Fruit fly (Drosophila melanogaster): ENCODE data around the gene alphaTub67C.

alphaTub67C gene

DNA sequence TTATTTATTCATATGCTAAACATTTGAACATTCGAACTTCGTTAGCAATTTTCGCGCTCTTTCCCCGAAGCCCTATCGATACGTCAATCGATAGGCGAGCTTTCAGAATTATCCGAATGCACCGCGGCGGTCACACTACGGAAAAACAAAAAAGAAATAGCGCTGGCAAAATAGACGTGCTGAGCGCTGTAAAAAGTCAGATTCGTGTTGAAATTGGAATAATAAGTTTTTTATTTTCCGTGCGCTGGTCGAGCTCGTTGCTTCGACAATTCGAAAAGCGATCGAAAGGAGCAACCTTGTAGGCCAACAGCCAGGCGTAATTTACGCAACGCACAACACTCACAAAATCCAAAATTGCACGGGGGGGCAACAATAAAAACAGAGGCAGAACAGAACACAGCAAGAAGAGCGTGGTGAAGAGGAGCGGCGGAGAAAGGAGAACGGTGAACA, 17.1 kb downstream of the alphaTub67C start, which contains the start of gene Ubc4 (continued):
- TF ChIP-seq CG8119 (GFP tag; IDR thresholded peaks at IDR 0.05): peak; percentile 36; the same call in 1 of the 3 replicates

dm6 chr3L:9703495-9703894, 22.4 kb downstream of the alphaTub67C start, which contains the start of gene CG6761:
CG6761 (minus strand) TSS chr3L:9703595.
- TF ChIP-seq CG32006 (GFP tag; optimal IDR thresholded peaks at IDR 0.05): no peak
- no peak for TF ChIP-seq Hr4 (GFP tag; optimal IDR thresholded peaks at IDR 0.05)
- TF ChIP-seq CG3032 (tag; optimal IDR thresholded peaks at IDR 0.05): no peak
- TF ChIP-seq CG11294 (GFP tag; IDR thresholded peaks at IDR 0.05): no peak
- TF ChIP-seq CG8319 (GFP tag; optimal IDR thresholded peaks at IDR 0.05): no peak
- no peak for TF ChIP-seq OdsH (GFP tag; optimal IDR thresholded peaks at IDR 0.05)
- no peak for TF ChIP-seq CG6854 (GFP tag; optimal IDR thresholded peaks at IDR 0.05)
- TF ChIP-seq net (GFP tag; optimal IDR thresholded peaks at IDR 0.05): no peak
- no peak for TF ChIP-seq Ets96B (tag; optimal IDR thresholded peaks at IDR 0.05)
- TF ChIP-seq CG8119 (GFP tag; IDR thresholded peaks at IDR 0.05): no peak
- no peak for TF ChIP-seq CG15336 (GFP tag; IDR thresholded peaks at IDR 0.05)
- TF ChIP-seq Sox15 (GFP tag; optimal IDR thresholded peaks at IDR 0.05): no peak
- no peak for TF ChIP-seq dsx (GFP tag; optimal IDR thresholded peaks at IDR 0.05; ENCODE audit: poor library complexity, severe bottlenecking)
- no peak for TF ChIP-seq Hr39 (GFP tag; optimal IDR thresholded peaks at IDR 0.05)
- TF ChIP-seq CG9139 (GFP tag; optimal IDR thresholded peaks at IDR 0.05): no peak
- TF ChIP-seq spab (GFP tag; optimal IDR thresholded peaks at IDR 0.05): no peak
- no peak for TF ChIP-seq Eip78C (GFP tag)

DNA sequence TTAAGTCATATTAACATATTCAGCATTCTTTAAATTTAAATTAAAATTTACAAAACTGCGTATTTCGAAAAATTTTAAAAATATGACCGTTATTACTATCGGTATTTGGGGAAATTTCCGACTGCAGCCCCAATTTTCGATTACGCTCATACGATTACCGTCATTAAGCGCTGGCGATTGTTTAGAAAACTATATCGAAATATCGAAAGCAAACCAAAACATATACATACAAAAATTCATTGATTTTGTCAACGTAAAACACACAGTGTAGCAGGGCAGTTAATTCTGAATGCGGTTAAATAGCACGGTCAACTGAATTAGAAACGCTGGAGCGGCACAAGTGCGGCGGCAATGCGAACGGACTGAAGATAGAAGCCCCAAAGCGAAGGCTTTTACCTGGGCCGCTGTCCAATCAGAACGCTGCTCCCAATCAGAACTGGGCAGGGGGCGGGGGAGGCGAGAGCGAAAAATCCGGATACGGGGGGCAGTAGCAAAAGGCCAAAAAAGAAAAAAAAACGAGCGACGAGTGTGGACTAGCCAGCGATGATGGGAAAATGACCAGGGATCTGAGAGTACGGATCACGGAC, 23.2 kb downstream of the alphaTub67C start, which contains the start of gene CG16711:
CG16711 (plus strand) TSS at position 170 of the 587 bp plus-strand sequence.
- TF ChIP-seq dsx (GFP tag; optimal IDR thresholded peaks at IDR 0.05; ENCODE audit: poor library complexity, severe bottlenecking) (no peak), esn (GFP tag; optimal IDR thresholded peaks at IDR 0.05) (peak; percentile 9), CG32006 (GFP tag; optimal IDR thresholded peaks at IDR 0.05) (no peak), svp (GFP tag) (peak; percentile 63), Eip75B (GFP tag; optimal IDR thresholded peaks at IDR 0.05) (no peak), Hr38 (GFP tag; optimal IDR thresholded peaks at IDR 0.05) (no peak), acj6 (GFP tag; optimal IDR thresholded peaks at IDR 0.05) (no peak), eg (GFP tag; IDR thresholded peaks at IDR 0.05) (0 out of 3 replicates have a peak, but pooled peaks have one; percentile 28), CG8119 (GFP tag; IDR thresholded peaks at IDR 0.05) (no peak), Sox14 (GFP tag; optimal IDR thresholded peaks at IDR 0.05) (no peak), CG9139 (GFP tag; optimal IDR thresholded peaks at IDR 0.05) (no peak), Sox15 (GFP tag; optimal IDR thresholded peaks at IDR 0.05) (no peak), CG1621 (tag; optimal IDR thresholded peaks at IDR 0.05) (peak; percentile 85), CG6792 (GFP tag; optimal IDR thresholded peaks at IDR 0.05) (no peak)

dm6 chr3L:9705591-9705990, 24.5 kb downstream of the alphaTub67C start:
- TF ChIP-seq CG4318 (GFP tag; optimal IDR thresholded peaks at IDR 0.05): no peak
- TF ChIP-seq acj6 (GFP tag; optimal IDR thresholded peaks at IDR 0.05): no peak
- no peak for TF ChIP-seq CG10631 (GFP tag; optimal IDR thresholded peaks at IDR 0.05)
- no peak for TF ChIP-seq fd59A (GFP tag; optimal IDR thresholded peaks at IDR 0.05)
- no peak for TF ChIP-seq Lpt (GFP tag; optimal IDR thresholded peaks at IDR 0.05)

dm6 chr3L:9708797-9709196, 27.7 kb downstream of the alphaTub67C start:
- no peak for TF ChIP-seq fd59A (GFP tag; optimal IDR thresholded peaks at IDR 0.05)
- TF ChIP-seq CG10631 (GFP tag; optimal IDR thresholded peaks at IDR 0.05): no peak
- no peak for TF ChIP-seq Eip75B (GFP tag; optimal IDR thresholded peaks at IDR 0.05)
- no peak for TF ChIP-seq Hr4 (GFP tag; optimal IDR thresholded peaks at IDR 0.05)
- TF ChIP-seq CG9139 (GFP tag; optimal IDR thresholded peaks at IDR 0.05): no peak
- no peak for TF ChIP-seq Eip93F (GFP tag; optimal IDR thresholded peaks at IDR 0.05)
- no peak for TF ChIP-seq acj6 (GFP tag; optimal IDR thresholded peaks at IDR 0.05)
- no peak for TF ChIP-seq OdsH (GFP tag; optimal IDR thresholded peaks at IDR 0.05)
- TF ChIP-seq topi (GFP tag; optimal IDR thresholded peaks at IDR 0.05): no peak
- TF ChIP-seq lz (GFP tag; optimal IDR thresholded peaks at IDR 0.05): no peak
- TF ChIP-seq CG1621 (tag; optimal IDR thresholded peaks at IDR 0.05): no peak
- no peak for TF ChIP-seq CG8632 (GFP tag; optimal IDR thresholded peaks at IDR 0.05)
- no peak for TF ChIP-seq svp (GFP tag)
- TF ChIP-seq CG32006 (GFP tag; optimal IDR thresholded peaks at IDR 0.05): no peak

Data from whole organism, prepupa.